Worm (Caenorhabditis elegans) whole organism, L1 larva: ENCODE measurements around the gene dos-2.

Source experiments
- aly-2 ChIP-seq: fragments of 150-350 bp; optimal IDR thresholded peaks from 2 replicates; lab custom pipeline; 2014; ENCODE audit warnings: missing biosample characterization, missing genetic modification characterization
- ceh-82 ChIP-seq, 3 experiments: fragments of 150-350 bp in 1 of 3; sonication (generic microtip) in 2 of 3; optimal IDR thresholded peaks; 2 replicates each; lab custom pipeline; 2014 to 2017; ENCODE audit warnings: missing biosample characterization in 3 of 3, missing genetic modification characterization in 3 of 3
- ceh-88 ChIP-seq: fragments of 200-800 bp; sonication (Bioruptor generic); IDR thresholded peaks from 2 replicates; pipeline ENCODE4 v1.3.6; 2022; ENCODE audit warnings: missing genetic modification characterization, missing compliant biosample characterization
- efl-1 ChIP-seq, 4 experiments: fragments of 150-350 bp; optimal IDR thresholded peaks in 3 of 4; peaks in 1 of 4; 1 replicate in 1 of 4; 2 replicates in 3 of 4; lab custom pipeline; 2014; ENCODE audit warnings: missing biosample characterization in 2 of 4, missing genetic modification characterization in 2 of 4, missing genetic modification reagents in 2 of 4
- egl-13 ChIP-seq: sonication (generic microtip); optimal IDR thresholded peaks from 2 replicates; lab custom pipeline; 2016; ENCODE audit warnings: missing genotype, missing genetic modification reagents, missing genetic modification characterization, missing compliant biosample characterization
- egl-27 ChIP-seq, 2 experiments: fragments of 150-350 bp in 1 of 2; sonication (generic microtip); optimal IDR thresholded peaks; 3 replicates each; lab custom pipeline; 2017 to 2018; ENCODE audit warnings: missing biosample characterization in 2 of 2, missing genetic modification characterization in 2 of 2, missing genetic modification reagents in 2 of 2
- elt-3 ChIP-seq, 6 experiments: fragments of 150-350 bp in 1 of 6; sonication (generic microtip); optimal IDR thresholded peaks; 2 replicates each; lab custom pipeline; 2017 to 2018; ENCODE audit warnings: missing biosample characterization in 6 of 6, missing genetic modification characterization in 6 of 6, inconsistent platforms in 1 of 6
- fkh-10 ChIP-seq: sonication (generic microtip); optimal IDR thresholded peaks from 2 replicates; lab custom pipeline; 2017; ENCODE audit warnings: missing biosample characterization, missing genetic modification reagents, missing genetic modification characterization
- hlh-4 ChIP-seq: sonication (generic microtip); optimal IDR thresholded peaks from 2 replicates; lab custom pipeline; 2016; ENCODE audit warnings: mild to moderate bottlenecking, missing genetic modification characterization, missing compliant biosample characterization
- lin-14 ChIP-seq: fragments of 200-800 bp; sonication (Bioruptor generic); optimal IDR thresholded peaks from 2 replicates; lab custom pipeline; 2018; ENCODE audit warnings: mild to moderate bottlenecking, missing genetic modification characterization, moderate library complexity, missing compliant biosample characterization
- lin-39 ChIP-seq: fragments of 150-350 bp; optimal IDR thresholded peaks from 2 replicates; lab custom pipeline; 2014; ENCODE audit warnings: missing biosample characterization, missing genetic modification reagents, missing genetic modification characterization
- lir-3 ChIP-seq: sonication (generic microtip); optimal IDR thresholded peaks from 2 replicates; lab custom pipeline; 2016; ENCODE audit warnings: mild to moderate bottlenecking, missing genetic modification characterization, moderate library complexity, missing compliant biosample characterization; ENCODE audit not compliant: poor library complexity
- lsy-2 ChIP-seq, 2 experiments: fragments of 150-350 bp; optimal IDR thresholded peaks; 2 replicates each; lab custom pipeline; 2014; ENCODE audit warnings: missing biosample characterization in 2 of 2, missing genetic modification characterization in 2 of 2
- mep-1 ChIP-seq: fragments of 150-350 bp; optimal IDR thresholded peaks from 2 replicates; lab custom pipeline; 2014; ENCODE audit warnings: missing biosample characterization, missing genetic modification characterization
- nhr-20 ChIP-seq: sonication (generic microtip); optimal IDR thresholded peaks from 2 replicates; lab custom pipeline; 2016; ENCODE audit warnings: mild to moderate bottlenecking, missing genetic modification characterization, missing compliant biosample characterization
- nhr-47 ChIP-seq: sonication (generic microtip); optimal IDR thresholded peaks from 2 replicates; lab custom pipeline; 2016; ENCODE audit warnings: mild to moderate bottlenecking, missing genetic modification characterization, moderate library complexity, missing compliant biosample characterization
- nhr-71 ChIP-seq: sonication (generic microtip); optimal IDR thresholded peaks from 2 replicates; lab custom pipeline; 2016; ENCODE audit warnings: mild to moderate bottlenecking, missing genetic modification characterization, moderate library complexity, missing compliant biosample characterization
- nhr-76 ChIP-seq: sonication (generic microtip); optimal IDR thresholded peaks from 2 replicates; lab custom pipeline; 2017; ENCODE audit warnings: missing biosample characterization, missing genetic modification characterization
- nhr-90 ChIP-seq: sonication (generic microtip); optimal IDR thresholded peaks from 2 replicates; lab custom pipeline; 2016; ENCODE audit warnings: mild to moderate bottlenecking, missing genetic modification characterization, missing compliant biosample characterization; ENCODE audit not compliant: poor library complexity
- pax-3 ChIP-seq: fragments of 200-800 bp; sonication (Bioruptor generic); optimal IDR thresholded peaks from 2 replicates; lab custom pipeline; 2018; ENCODE audit warnings: mild to moderate bottlenecking, missing genetic modification characterization, moderate library complexity, missing compliant biosample characterization
- pqm-1 ChIP-seq: sonication (generic microtip); optimal IDR thresholded peaks from 3 replicates; lab custom pipeline; 2017; ENCODE audit warnings: missing biosample characterization, missing genetic modification characterization
- rnt-1 ChIP-seq: sonication (generic microtip); optimal IDR thresholded peaks from 2 replicates; lab custom pipeline; 2016; ENCODE audit warnings: mild to moderate bottlenecking, missing genetic modification characterization, moderate library complexity, missing compliant biosample characterization
- skn-1 ChIP-seq: fragments of 150-350 bp; optimal IDR thresholded peaks from 2 replicates; lab custom pipeline; 2014; ENCODE audit warnings: missing biosample characterization, missing genetic modification characterization
- snpc-4 ChIP-seq: fragments of 150-350 bp; optimal IDR thresholded peaks from 2 replicates; lab custom pipeline; 2014; ENCODE audit warnings: missing biosample characterization, missing genetic modification characterization
- snu-23 ChIP-seq: sonication (generic microtip); optimal IDR thresholded peaks from 2 replicates; lab custom pipeline; 2016; ENCODE audit warnings: missing genetic modification characterization, missing compliant biosample characterization
- swsn-7 ChIP-seq: sonication (generic microtip); optimal IDR thresholded peaks from 2 replicates; lab custom pipeline; 2016; ENCODE audit warnings: missing genetic modification characterization, missing compliant biosample characterization
- tbx-2 ChIP-seq: sonication (generic microtip); optimal IDR thresholded peaks from 2 replicates; lab custom pipeline; 2016; ENCODE audit warnings: missing genetic modification characterization, missing compliant biosample characterization
- unc-30 ChIP-seq: sonication (generic microtip); optimal IDR thresholded peaks from 2 replicates; lab custom pipeline; 2017; ENCODE audit warnings: missing biosample characterization, missing genetic modification characterization
- unc-62 ChIP-seq: fragments of 150-350 bp; optimal IDR thresholded peaks from 2 replicates; lab custom pipeline; 2014; ENCODE audit warnings: missing biosample characterization, missing genetic modification reagents, missing genetic modification characterization
- unc-86 ChIP-seq: sonication (generic microtip); optimal IDR thresholded peaks from 2 replicates; lab custom pipeline; 2016; ENCODE audit warnings: missing genetic modification characterization, missing compliant biosample characterization
- zag-1 ChIP-seq: fragments of 150-350 bp; optimal IDR thresholded peaks from 2 replicates; lab custom pipeline; 2014; ENCODE audit warnings: missing biosample characterization, missing genetic modification characterization
- ztf-11 ChIP-seq, 2 experiments: sonication (generic microtip); optimal IDR thresholded peaks; 2 replicates each; lab custom pipeline; 2016 to 2017; ENCODE audit warnings: missing genetic modification characterization in 2 of 2, missing biosample characterization in 1 of 2, missing compliant biosample characterization in 1 of 2

dos-2 gene

ce11 chrII:3958673-3959299, 17.3 kb upstream of the dos-2 start (continued):
- no peak for TF ChIP-seq elt-3 (tag; optimal IDR thresholded peaks at IDR 0.05; lab: Kevin White, UChicago)
- no peak for TF ChIP-seq snpc-4 (tag; lab: Kevin White, UChicago)
- TF ChIP-seq skn-1 (tag; lab: Kevin White, UChicago) = peak; percentile 69
- peak; percentile 82 for TF ChIP-seq tbx-2 (tag; lab: Kevin White, UChicago)
- TF ChIP-seq nhr-20 (tag; lab: Kevin White, UChicago) = peak; percentile 83
- TF ChIP-seq egl-27 (tag; optimal IDR thresholded peaks at IDR 0.05; lab: Kevin White, UChicago) = no peak
- peak; percentile 66 for TF ChIP-seq lir-3 (tag; lab: Kevin White, UChicago)
- TF ChIP-seq nhr-76 = no peak
- TF ChIP-seq zag-1 (tag; lab: Kevin White, UChicago) = no peak
- TF ChIP-seq nhr-47 = peak; percentile 77
- 0 out of 2 replicates have a peak, but pooled peaks have one; percentile 35 for TF ChIP-seq ceh-88 (GFP tag; lab: Robert Waterston, UW)
- TF ChIP-seq swsn-7 = peak; percentile 75
- TF ChIP-seq nhr-90 (tag; lab: Kevin White, UChicago) = peak; percentile 59
- TF ChIP-seq, all 84 proteins: peak for 43

- TF ChIP-seq pqm-1 (tag; lab: Kevin White, UChicago) (no peak), unc-86 (peak; percentile 35), hlh-4 (tag; lab: Kevin White, UChicago) (no peak), lin-14 (GFP tag; lab: Kevin White, UChicago) (peak; percentile 60), egl-13 (tag; lab: Kevin White, UChicago) (no peak), aly-2 (tag; lab: Kevin White, UChicago) (no peak), tbx-2 (tag; lab: Kevin White, UChicago) (no peak), lin-39 (tag; lab: Kevin White, UChicago) (no peak)
These were observed 16.5 kb upstream of the dos-2 start for ce11 chrII:3959432-3960102.

ce11 chrII:3960276-3960675, 15.8 kb upstream of the dos-2 start:
- TF ChIP-seq lsy-2 (tag; optimal IDR thresholded peaks at IDR 0.05; lab: Kevin White, UChicago) (peak in 1 of 2 experiments; percentile 52), swsn-7 (peak; percentile 9), fkh-10 (GFP tag; lab: Kevin White, UChicago) (peak; percentile 53), unc-30 (tag; lab: Kevin White, UChicago) (no peak), unc-62 (GFP tag; lab: Kevin White, UChicago) (no peak), efl-1 (optimal IDR thresholded peaks at IDR 0.05; lab: Kevin White, UChicago) (peak; percentile 24 to 31), efl-1 (GFP tag; optimal IDR thresholded peaks at IDR 0.05 in 1 of 2; lab: Kevin White, UChicago) (no peak), tbx-2 (tag; lab: Kevin White, UChicago) (peak; percentile 1), ceh-82 (tag; optimal IDR thresholded peaks at IDR 0.05; lab: Kevin White, UChicago) (peak in 1 of 3 experiments; percentile 24), snu-23 (GFP tag; lab: Kevin White, UChicago) (peak; percentile 7), zag-1 (tag; lab: Kevin White, UChicago) (peak; percentile 74), lin-14 (GFP tag; lab: Kevin White, UChicago) (peak; percentile 80), pax-3 (tag; lab: Kevin White, UChicago) (no peak), rnt-1 (tag; lab: Kevin White, UChicago) (no peak), nhr-71 (peak; percentile 26)

- no peak for TF ChIP-seq ztf-11 (tag; optimal IDR thresholded peaks at IDR 0.05; lab: Kevin White, UChicago)
- no peak for TF ChIP-seq egl-13 (tag; lab: Kevin White, UChicago)
- no peak for TF ChIP-seq egl-27 (tag; optimal IDR thresholded peaks at IDR 0.05; lab: Kevin White, UChicago)
- no peak for TF ChIP-seq mep-1 (tag; lab: Kevin White, UChicago)
- peak; percentile 27 for TF ChIP-seq fkh-10 (GFP tag; lab: Kevin White, UChicago)
- TF ChIP-seq lin-14 (GFP tag; lab: Kevin White, UChicago) = peak; percentile 58
- peak in 1 of 3 experiments; percentile 14 for TF ChIP-seq ceh-82 (tag; optimal IDR thresholded peaks at IDR 0.05; lab: Kevin White, UChicago)
These were observed 14.8 kb upstream of the dos-2 start for ce11 chrII:3961256-3961655.
